Worm (Caenorhabditis elegans) whole organism, L4 larva: ENCODE data around the gene cpt-2.

Experiments
- nhr-77 ChIP-seq: fragments of 150-350 bp; optimal IDR thresholded peaks from 2 replicates; lab custom pipeline; 2014; ENCODE audit warnings: missing biosample characterization, missing genetic modification characterization
- skn-1 ChIP-seq: fragments of 150-350 bp; optimal IDR thresholded peaks from 2 replicates; lab custom pipeline; 2014; ENCODE audit warnings: missing biosample characterization, missing genetic modification characterization

DNA sequence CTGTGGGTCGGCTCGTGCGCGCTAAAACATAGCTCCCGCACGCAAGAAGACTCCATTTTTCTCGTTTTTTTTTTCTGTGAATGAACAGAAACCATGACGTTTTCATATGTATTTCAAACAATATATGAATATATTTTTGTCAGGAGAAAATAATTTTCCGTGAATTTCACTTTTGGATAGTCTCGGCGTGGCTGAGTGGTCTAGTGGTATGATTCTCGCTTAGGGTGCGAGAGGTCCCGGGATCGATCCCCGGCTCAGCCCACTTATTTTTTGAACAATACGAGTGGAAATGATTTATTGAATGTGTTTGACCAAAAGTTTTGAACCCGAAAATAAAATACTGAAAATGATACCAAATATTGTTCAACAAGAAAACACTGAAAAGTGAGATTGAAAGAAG lies 51.9 kb downstream of the cpt-2 start:
- TF ChIP-seq nhr-77 (tag; lab: Kevin White, UChicago) = no peak
- no peak for TF ChIP-seq skn-1
